Worm (Caenorhabditis elegans): ENCODE results near the gene F22B5.4.

ce11 chrII:8488123-8488522 is 38.6 kb downstream of the F22B5.4 start:
- TF ChIP-seq sem-4 (tag; optimal IDR thresholded peaks at IDR 0.05) (no peak), snpc-4 (tag; optimal IDR thresholded peaks at IDR 0.05) (no peak), blmp-1 (tag; optimal IDR thresholded peaks at IDR 0.05; ENCODE audit: insufficient read depth) (no peak), unc-62 (GFP tag; optimal IDR thresholded peaks at IDR 0.05) (no peak), mdl-1 (tag; optimal IDR thresholded peaks at IDR 0.05) (no peak), nhr-77 (tag; optimal IDR thresholded peaks at IDR 0.05) (no peak), unc-55 (GFP tag; optimal IDR thresholded peaks at IDR 0.05) (no peak), ztf-11 (tag; optimal IDR thresholded peaks at IDR 0.05) (no peak), nhr-11 (tag; optimal IDR thresholded peaks at IDR 0.05) (no peak), lsy-2 (tag; optimal IDR thresholded peaks at IDR 0.05) (no peak), skn-1 (tag; optimal IDR thresholded peaks at IDR 0.05) (no peak)

Data from whole organism, L2 larva.